Fruit fly (Drosophila melanogaster) whole organism, embryonic: ENCODE data around the gene zye.
A peak's percentile ranks its signal among the peaks of the same experiment; 100 is the strongest.

ENCODE experiments used
- Bteb2 ChIP-seq: fragments of 200-800 bp; sonication (Bioruptor generic); optimal IDR thresholded peaks from 2 replicates; lab custom pipeline; 2016; ENCODE audit warnings: missing biosample characterization, missing genetic modification characterization
- CG10147 ChIP-seq: fragments of 200-800 bp; sonication (Bioruptor generic); optimal IDR thresholded peaks from 2 replicates; lab custom pipeline; 2019; ENCODE audit warnings: missing biosample characterization, mild to moderate bottlenecking, missing genetic modification characterization, moderate library complexity
- CG12104 ChIP-seq: fragments of 200-800 bp; sonication (Bioruptor generic); optimal IDR thresholded peaks from 3 replicates; lab custom pipeline; 2016; ENCODE audit warnings: missing biosample characterization, missing genetic modification characterization
- CG12659 ChIP-seq: fragments of 200-800 bp; sonication (Bioruptor generic); optimal IDR thresholded peaks from 3 replicates; lab custom pipeline; 2017; ENCODE audit warnings: mild to moderate bottlenecking, missing biosample characterization, missing genetic modification reagents, missing genetic modification characterization
- CG12769 ChIP-seq: fragments of 200-800 bp; sonication (Bioruptor generic); optimal IDR thresholded peaks from 2 replicates; lab custom pipeline; 2019; ENCODE audit warnings: missing biosample characterization, mild to moderate bottlenecking, missing genetic modification characterization, moderate library complexity
- CG12942 ChIP-seq: fragments of 200-800 bp; sonication (Bioruptor generic); optimal IDR thresholded peaks from 3 replicates; lab custom pipeline; 2016; ENCODE audit warnings: missing biosample characterization, missing genetic modification characterization
- CG13894 ChIP-seq: fragments of 200-800 bp; sonication (Bioruptor generic); optimal IDR thresholded peaks from 3 replicates; lab custom pipeline; 2018; ENCODE audit warnings: missing biosample characterization, mild to moderate bottlenecking, missing genetic modification characterization, moderate library complexity
- CG14014 ChIP-seq: fragments of 200-800 bp; sonication (Bioruptor generic); IDR thresholded peaks from 2 replicates; pipeline ENCODE4 v1.3.6; 2022; ENCODE audit warnings: missing biosample characterization, missing genetic modification characterization
- CG1603 ChIP-seq: fragments of 200-800 bp; sonication (Bioruptor generic); optimal IDR thresholded peaks from 2 replicates; lab custom pipeline; 2019; ENCODE audit warnings: missing biosample characterization, mild to moderate bottlenecking, missing genetic modification characterization, moderate library complexity
- CG16815 ChIP-seq: fragments of 200-800 bp; sonication (Bioruptor generic); optimal IDR thresholded peaks from 3 replicates; lab custom pipeline; 2017; ENCODE audit warnings: missing biosample characterization, mild to moderate bottlenecking, missing genetic modification characterization
- CG18476 ChIP-seq: fragments of 200-800 bp; sonication (Bioruptor generic); optimal IDR thresholded peaks from 2 replicates; lab custom pipeline; 2016; ENCODE audit warnings: missing biosample characterization, mild to moderate bottlenecking, missing genetic modification characterization
- CG2116 ChIP-seq: fragments of 200-800 bp; sonication (Bioruptor generic); optimal IDR thresholded peaks from 3 replicates; lab custom pipeline; 2018; ENCODE audit warnings: missing biosample characterization, mild to moderate bottlenecking, missing genetic modification characterization
- CG2199 ChIP-seq: fragments of 200-800 bp; sonication (Bioruptor generic); IDR thresholded peaks from 3 replicates; pipeline ENCODE4 v1.3.6; 2022; ENCODE audit warnings: missing biosample characterization, missing genetic modification characterization
- CG3163 ChIP-seq: fragments of 200-800 bp; sonication (Bioruptor generic); optimal IDR thresholded peaks from 3 replicates; lab custom pipeline; 2016; ENCODE audit warnings: missing biosample characterization, missing genetic modification characterization
- CG4282 ChIP-seq: fragments of 200-800 bp; sonication (Bioruptor generic); optimal IDR thresholded peaks from 2 replicates; lab custom pipeline; 2016; ENCODE audit warnings: missing biosample characterization, missing genetic modification characterization
- CG4328 ChIP-seq: fragments of 200-800 bp; sonication (Bioruptor generic); optimal IDR thresholded peaks from 3 replicates; lab custom pipeline; 2017; ENCODE audit warnings: missing biosample characterization, missing genetic modification reagents, missing genetic modification characterization
- CG4360 ChIP-seq: fragments of 200-800 bp; sonication (Bioruptor generic); IDR thresholded peaks from 2 replicates; pipeline ENCODE4 v1.3.6; 2022; ENCODE audit warnings: missing biosample characterization, missing genetic modification characterization
- CG6683 ChIP-seq: fragments of 200-800 bp; sonication (Bioruptor generic); optimal IDR thresholded peaks from 2 replicates; lab custom pipeline; 2017; ENCODE audit warnings: missing biosample characterization, mild to moderate bottlenecking, missing genetic modification characterization, missing genetic modification reagents
- CG6791 ChIP-seq: fragments of 200-800 bp; sonication (Bioruptor generic); IDR thresholded peaks from 3 replicates; pipeline ENCODE4 v1.3.6; 2022; ENCODE audit warnings: missing biosample characterization, missing genetic modification characterization; ENCODE audit not compliant: partially characterized antibody
- CG6813 ChIP-seq: fragments of 200-800 bp; sonication (Bioruptor generic); optimal IDR thresholded peaks from 2 replicates; lab custom pipeline; 2017; ENCODE audit warnings: missing biosample characterization, missing genetic modification characterization, mild to moderate bottlenecking, moderate library complexity, missing genetic modification reagents
- CG6854 ChIP-seq: fragments of 200-800 bp; sonication (Bioruptor generic); optimal IDR thresholded peaks from 3 replicates; lab custom pipeline; 2017; ENCODE audit warnings: missing biosample characterization, mild to moderate bottlenecking, missing genetic modification characterization
- CG9932 ChIP-seq: fragments of 200-800 bp; sonication (Bioruptor generic); IDR thresholded peaks from 2 replicates; pipeline ENCODE4 v1.3.6; 2022; ENCODE audit warnings: missing biosample characterization, missing genetic modification characterization
- Dek ChIP-seq: fragments of 200-800 bp; sonication (Bioruptor generic); optimal IDR thresholded peaks from 3 replicates; lab custom pipeline; 2019; ENCODE audit warnings: missing biosample characterization, mild to moderate bottlenecking, missing genetic modification characterization, moderate library complexity
- Dll ChIP-seq: fragments of 200-800 bp; sonication (Bioruptor generic); IDR thresholded peaks from 4 replicates; pipeline ENCODE4 v1.3.6; 2022; ENCODE audit warnings: missing biosample characterization, missing genetic modification characterization; ENCODE audit not compliant: partially characterized antibody
- Fer1 ChIP-seq: fragments of 200-800 bp; sonication (Bioruptor generic); optimal IDR thresholded peaks from 2 replicates; lab custom pipeline; 2017; ENCODE audit warnings: missing biosample characterization, mild to moderate bottlenecking, missing genetic modification characterization
- Gug ChIP-seq: fragments of 200-800 bp; sonication (Bioruptor generic); IDR thresholded peaks from 4 replicates; pipeline ENCODE4 v1.3.6; 2022; ENCODE audit warnings: missing biosample characterization, missing genetic modification characterization
- HLHmδ ChIP-seq: fragments of 200-800 bp; sonication (Bioruptor generic); optimal IDR thresholded peaks from 2 replicates; lab custom pipeline; 2018; ENCODE audit warnings: missing biosample characterization, mild to moderate bottlenecking, missing genetic modification characterization, moderate library complexity
- NFAT ChIP-seq: fragments of 200-800 bp; sonication (Bioruptor generic); IDR thresholded peaks from 2 replicates; pipeline ENCODE4 v1.3.6; 2022; ENCODE audit warnings: missing biosample characterization, missing genetic modification characterization
- Rfx ChIP-seq: fragments of 200-800 bp; sonication (Bioruptor generic); IDR thresholded peaks from 2 replicates; pipeline ENCODE4 v1.3.6; 2022; ENCODE audit warnings: missing biosample characterization, missing genetic modification characterization
- Side ChIP-seq: fragments of 200-800 bp; sonication (Bioruptor generic); optimal IDR thresholded peaks from 2 replicates; lab custom pipeline; 2016; ENCODE audit warnings: missing biosample characterization, missing genetic modification characterization
- Sin3A ChIP-seq: fragments of >200 bp; optimal IDR thresholded peaks from 2 replicates; lab custom pipeline; 2018
- Sry-δ ChIP-seq: fragments of 200-800 bp; sonication (Bioruptor generic); optimal IDR thresholded peaks from 2 replicates; lab custom pipeline; 2016; ENCODE audit warnings: missing biosample characterization, missing genetic modification characterization
- ara ChIP-seq: fragments of 200-800 bp; sonication (Bioruptor generic); IDR thresholded peaks from 2 replicates; pipeline ENCODE4 v1.3.6; 2022; ENCODE audit warnings: missing biosample characterization, missing genetic modification characterization
- bab2 ChIP-seq: fragments of 200-800 bp; sonication (Bioruptor generic); optimal IDR thresholded peaks from 2 replicates; lab custom pipeline; 2016; ENCODE audit warnings: missing biosample characterization, missing genetic modification characterization
- bbx ChIP-seq: fragments of 200-800 bp; sonication (Bioruptor generic); IDR thresholded peaks from 2 replicates; pipeline ENCODE4 v1.3.6; 2022; ENCODE audit warnings: missing biosample characterization, missing genetic modification characterization; ENCODE audit not compliant: partially characterized antibody
- btn ChIP-seq: fragments of 200-800 bp; sonication (Bioruptor generic); optimal IDR thresholded peaks from 2 replicates; lab custom pipeline; 2016; ENCODE audit warnings: missing biosample characterization, missing genetic modification characterization
- cad ChIP-seq: fragments of >200 bp; optimal IDR thresholded peaks from 2 replicates; lab custom pipeline; 2017; ENCODE audit warnings: missing biosample characterization, missing genetic modification characterization
- cas ChIP-seq: fragments of 200-800 bp; sonication (Bioruptor generic); IDR thresholded peaks from 2 replicates; pipeline ENCODE4 v1.3.6; 2022; ENCODE audit warnings: missing biosample characterization, missing genetic modification characterization
- esg ChIP-seq: fragments of 200-800 bp; sonication (Bioruptor generic); conservative IDR thresholded peaks from 2 replicates; pipeline ENCODE4 v1.3.6; 2022; ENCODE audit warnings: missing biosample characterization, missing genetic modification characterization
- eve ChIP-seq, 2 experiments: fragments of >200 bp; optimal IDR thresholded peaks; 2 replicates each; lab custom pipeline; 2017; ENCODE audit warnings: missing biosample characterization in 2 of 2, missing genetic modification characterization in 2 of 2
- fu2 ChIP-seq: fragments of 200-800 bp; sonication (Bioruptor generic); optimal IDR thresholded peaks from 2 replicates; lab custom pipeline; 2016; ENCODE audit warnings: missing biosample characterization, missing genetic modification characterization
- gce ChIP-seq: fragments of 200-800 bp; sonication (Bioruptor generic); IDR thresholded peaks from 3 replicates; pipeline ENCODE4 v1.3.6; 2022; ENCODE audit warnings: missing biosample characterization, missing genetic modification characterization
- gcm ChIP-seq: fragments of 200-800 bp; sonication (Bioruptor generic); optimal IDR thresholded peaks from 2 replicates; lab custom pipeline; 2019; ENCODE audit warnings: missing biosample characterization, mild to moderate bottlenecking, missing genetic modification characterization, moderate library complexity
- gt ChIP-seq: fragments of 200-800 bp; sonication (Bioruptor generic); IDR thresholded peaks from 2 replicates; pipeline ENCODE4 v1.3.6; 2022; ENCODE audit warnings: missing biosample characterization, missing genetic modification characterization
- kni ChIP-seq: fragments of 200-800 bp; sonication (Bioruptor generic); optimal IDR thresholded peaks from 3 replicates; lab custom pipeline; 2017; ENCODE audit warnings: mild to moderate bottlenecking, missing biosample characterization, missing genetic modification reagents, missing genetic modification characterization
- psq ChIP-seq: fragments of 200-800 bp; sonication (Bioruptor generic); optimal IDR thresholded peaks from 2 replicates; lab custom pipeline; 2017; ENCODE audit warnings: missing biosample characterization, missing genetic modification characterization
- sens ChIP-seq: fragments of 200-800 bp; sonication (Bioruptor generic); peaks from one replicate; lab custom pipeline; 2016; ENCODE audit warnings: missing biosample characterization, missing genetic modification characterization
- slbo ChIP-seq: fragments of 200-800 bp; sonication (Bioruptor generic); IDR thresholded peaks from 2 replicates; pipeline ENCODE4 v1.3.6; 2022; ENCODE audit warnings: missing biosample characterization, missing genetic modification characterization
- tna ChIP-seq: fragments of 200-800 bp; sonication (Bioruptor generic); IDR thresholded peaks from 2 replicates; pipeline ENCODE4 v1.3.6; 2022; ENCODE audit warnings: missing biosample characterization, missing genetic modification characterization; ENCODE audit not compliant: partially characterized antibody

Gene zye

dm6 chr3L:20366674-20367372 is 46.6 kb upstream of the zye start, which contains the start of the genes Toll-9 and in (continued):
- TF ChIP-seq CG4360 (GFP tag; lab: Robert Waterston, UW) = no peak
- no peak for TF ChIP-seq btn (GFP tag; lab: Kevin White, UChicago)
- TF ChIP-seq CG12104 (GFP tag; lab: Kevin White, UChicago) = no peak
- no peak for TF ChIP-seq esg (GFP tag; lab: Robert Waterston, UW)
- TF ChIP-seq HLHmδ (GFP tag; lab: Kevin White, UChicago) = peak; percentile 51
- TF ChIP-seq cas = no peak
- TF ChIP-seq CG2199 (GFP tag; lab: Robert Waterston, UW) = no peak
- TF ChIP-seq CG6683 (GFP tag; lab: Kevin White, UChicago) = no peak
- no peak for TF ChIP-seq Fer1 (GFP tag; lab: Kevin White, UChicago)
- no peak for TF ChIP-seq CG1603 (tag; lab: Kevin White, UChicago)
- TF ChIP-seq CG6791 (GFP tag; lab: Robert Waterston, UW) = peak; percentile 58; the same call in 2 of the 3 replicates
- TF ChIP-seq bbx (GFP tag; lab: Robert Waterston, UW) = peak; percentile 41; the same call in 1 of the 2 replicates
- TF ChIP-seq CG3163 = peak; percentile 71
- no peak for TF ChIP-seq Sry-δ (GFP tag; lab: Kevin White, UChicago)
- TF ChIP-seq CG18476 = no peak
- no peak for TF ChIP-seq CG12942 (GFP tag; lab: Kevin White, UChicago)
- TF ChIP-seq tna = no peak
- no peak for TF ChIP-seq Rfx (GFP tag; lab: Robert Waterston, UW)
- TF ChIP-seq gt (GFP tag; lab: Robert Waterston, UW) = no peak
- no peak for TF ChIP-seq ara (GFP tag; lab: Robert Waterston, UW)
- TF ChIP-seq CG14014 (GFP tag; lab: Robert Waterston, UW) = no peak
- no peak for TF ChIP-seq Sin3A (lab: Kevin White, UChicago)
- no peak for TF ChIP-seq psq (GFP tag; lab: Kevin White, UChicago)
- TF ChIP-seq kni (GFP tag; lab: Kevin White, UChicago) = no peak
- no peak for TF ChIP-seq CG12659 (GFP tag; lab: Kevin White, UChicago)
- no peak for TF ChIP-seq bab2 (GFP tag; lab: Kevin White, UChicago)
- TF ChIP-seq fu2 (GFP tag; lab: Kevin White, UChicago) = no peak
- no peak for TF ChIP-seq CG4282 (GFP tag; lab: Kevin White, UChicago)
- no peak for TF ChIP-seq CG13894 (tag; lab: Kevin White, UChicago)
- TF ChIP-seq Gug = no peak
- TF ChIP-seq sens (GFP tag; lab: Kevin White, UChicago) = peak; percentile 59
- no peak for TF ChIP-seq NFAT (GFP tag; lab: Robert Waterston, UW)
- TF ChIP-seq CG10147 (GFP tag; lab: Kevin White, UChicago) = no peak
- no peak for TF ChIP-seq CG9932 (GFP tag; lab: Robert Waterston, UW)
- TF ChIP-seq CG2116 (GFP tag; lab: Kevin White, UChicago) = no peak
- no peak for TF ChIP-seq CG4328 (GFP tag; lab: Kevin White, UChicago)
- TF ChIP-seq CG6813 (GFP tag; lab: Kevin White, UChicago) = no peak
- TF ChIP-seq Dek = no peak
- TF ChIP-seq CG6854 (GFP tag; lab: Kevin White, UChicago) = no peak
- TF ChIP-seq gce (GFP tag; lab: Robert Waterston, UW) = no peak
- no peak for TF ChIP-seq gcm (GFP tag; lab: Kevin White, UChicago)
- no peak for TF ChIP-seq Side (GFP tag; lab: Kevin White, UChicago)
- peak; percentile 92 for TF ChIP-seq CG12769 (tag; lab: Kevin White, UChicago)
- 0 out of 4 replicates have a peak, but pooled peaks have one; percentile 12 for TF ChIP-seq Dll (GFP tag; lab: Robert Waterston, UW)
- no peak for TF ChIP-seq cad
- TF ChIP-seq eve (GFP tag; optimal IDR thresholded peaks at IDR 0.05; lab: Kevin White, UChicago) = no peak
- TF ChIP-seq CG16815 (GFP tag; lab: Kevin White, UChicago) = no peak
- no peak for TF ChIP-seq slbo
- TF ChIP-seq Bteb2 (GFP tag; lab: Kevin White, UChicago) = no peak
